Fruit fly (Drosophila melanogaster) whole organism, embryonic: ENCODE data around the gene Mco4.
A peak's percentile ranks its signal among the peaks of the same experiment; 100 is the strongest.

Experiments
- Abd-B ChIP-seq: fragments of 200-800 bp; sonication (Bioruptor generic); optimal IDR thresholded peaks from 2 replicates; lab custom pipeline; 2018; ENCODE audit warnings: missing biosample characterization, mild to moderate bottlenecking, missing genetic modification characterization, moderate library complexity
- CG10959 ChIP-seq: fragments of 200-800 bp; sonication (Bioruptor generic); IDR thresholded peaks from 2 replicates; pipeline ENCODE4 v1.3.6; 2022; ENCODE audit warnings: missing biosample characterization, missing genetic modification characterization
- CG11093 ChIP-seq: fragments of 200-800 bp; sonication (Bioruptor generic); IDR thresholded peaks from 3 replicates; pipeline ENCODE4 v1.3.6; 2022; ENCODE audit warnings: missing biosample characterization, missing genetic modification characterization
- CG12659 ChIP-seq: fragments of 200-800 bp; sonication (Bioruptor generic); optimal IDR thresholded peaks from 3 replicates; lab custom pipeline; 2017; ENCODE audit warnings: mild to moderate bottlenecking, missing biosample characterization, missing genetic modification reagents, missing genetic modification characterization
- CG12769 ChIP-seq: fragments of 200-800 bp; sonication (Bioruptor generic); optimal IDR thresholded peaks from 2 replicates; lab custom pipeline; 2019; ENCODE audit warnings: missing biosample characterization, mild to moderate bottlenecking, missing genetic modification characterization, moderate library complexity
- CG14667 ChIP-seq: fragments of 200-800 bp; sonication (Bioruptor generic); IDR thresholded peaks from 2 replicates; pipeline ENCODE4 v1.3.6; 2022; ENCODE audit warnings: missing biosample characterization, missing genetic modification characterization
- CG1602 ChIP-seq: fragments of 200-800 bp; sonication (Bioruptor generic); optimal IDR thresholded peaks from 3 replicates; lab custom pipeline; 2016; ENCODE audit warnings: missing biosample characterization, missing genetic modification characterization
- CG17186 ChIP-seq: fragments of 200-800 bp; sonication (Bioruptor generic); optimal IDR thresholded peaks from 3 replicates; lab custom pipeline; 2017; ENCODE audit warnings: missing biosample characterization, missing genetic modification reagents, missing genetic modification characterization
- CG17568 ChIP-seq: fragments of 200-800 bp; sonication (Bioruptor generic); optimal IDR thresholded peaks from 2 replicates; lab custom pipeline; 2018; ENCODE audit warnings: missing biosample characterization, mild to moderate bottlenecking, missing genetic modification characterization, moderate library complexity
- CG18476 ChIP-seq: fragments of 200-800 bp; sonication (Bioruptor generic); optimal IDR thresholded peaks from 2 replicates; lab custom pipeline; 2016; ENCODE audit warnings: missing biosample characterization, mild to moderate bottlenecking, missing genetic modification characterization
- CG2120 ChIP-seq: fragments of 200-800 bp; sonication (Bioruptor generic); optimal IDR thresholded peaks from 3 replicates; lab custom pipeline; 2016; ENCODE audit warnings: missing biosample characterization, missing genetic modification characterization
- CG33557 ChIP-seq: fragments of 200-800 bp; sonication (Bioruptor generic); optimal IDR thresholded peaks from 2 replicates; lab custom pipeline; 2019; ENCODE audit warnings: missing biosample characterization, mild to moderate bottlenecking, missing genetic modification characterization, moderate library complexity
- CG3995 ChIP-seq: fragments of 200-800 bp; sonication (Bioruptor generic); optimal IDR thresholded peaks from 3 replicates; lab custom pipeline; 2016; ENCODE audit warnings: missing biosample characterization, missing genetic modification characterization
- CG43689 ChIP-seq: fragments of 200-800 bp; sonication (Bioruptor generic); IDR thresholded peaks from 2 replicates; pipeline ENCODE4 v1.3.6; 2022; ENCODE audit warnings: missing biosample characterization, missing genetic modification characterization
- CG4404 ChIP-seq: fragments of 200-800 bp; sonication (Bioruptor generic); IDR thresholded peaks from 2 replicates; pipeline ENCODE4 v1.3.6; 2022; ENCODE audit warnings: missing biosample characterization, missing genetic modification characterization
- CG4707 ChIP-seq: fragments of 200-800 bp; sonication (Bioruptor generic); optimal IDR thresholded peaks from 2 replicates; lab custom pipeline; 2018; ENCODE audit warnings: missing biosample characterization, mild to moderate bottlenecking, missing genetic modification characterization, moderate library complexity
- CG6654 ChIP-seq: fragments of 200-800 bp; sonication (Bioruptor generic); optimal IDR thresholded peaks from 2 replicates; lab custom pipeline; 2017; ENCODE audit warnings: missing biosample characterization, mild to moderate bottlenecking, missing genetic modification characterization
- CG6689 ChIP-seq: fragments of 200-800 bp; sonication (Bioruptor generic); IDR thresholded peaks from 2 replicates; pipeline ENCODE4 v1.3.6; 2022; ENCODE audit warnings: missing biosample characterization, missing genetic modification characterization
- CG6813 ChIP-seq: fragments of 200-800 bp; sonication (Bioruptor generic); optimal IDR thresholded peaks from 2 replicates; lab custom pipeline; 2017; ENCODE audit warnings: missing biosample characterization, missing genetic modification characterization, mild to moderate bottlenecking, moderate library complexity, missing genetic modification reagents
- CG7271 ChIP-seq: fragments of 200-800 bp; sonication (Bioruptor generic); optimal IDR thresholded peaks from 2 replicates; lab custom pipeline; 2018; ENCODE audit warnings: missing biosample characterization, mild to moderate bottlenecking, missing genetic modification characterization, moderate library complexity
- CG7556 ChIP-seq: fragments of 200-800 bp; sonication (Bioruptor generic); optimal IDR thresholded peaks from 2 replicates; lab custom pipeline; 2017; ENCODE audit warnings: missing biosample characterization, mild to moderate bottlenecking, missing genetic modification characterization
- CG7745 ChIP-seq: fragments of 200-800 bp; sonication (Bioruptor generic); optimal IDR thresholded peaks from 2 replicates; lab custom pipeline; 2018; ENCODE audit warnings: missing biosample characterization, mild to moderate bottlenecking, missing genetic modification characterization, moderate library complexity
- CG8944 ChIP-seq: fragments of 200-800 bp; sonication (Bioruptor generic); optimal IDR thresholded peaks from 3 replicates; lab custom pipeline; 2016; ENCODE audit warnings: missing biosample characterization, missing genetic modification characterization
- CG9437 ChIP-seq: fragments of 200-800 bp; sonication (Bioruptor generic); optimal IDR thresholded peaks from 2 replicates; lab custom pipeline; 2018; ENCODE audit warnings: missing biosample characterization, mild to moderate bottlenecking, missing genetic modification characterization
- CTCF ChIP-seq: fragments of 200-800 bp; sonication (Bioruptor generic); optimal IDR thresholded peaks from 2 replicates; lab custom pipeline; 2017; ENCODE audit warnings: missing biosample characterization, mild to moderate bottlenecking, missing genetic modification characterization, moderate library complexity
- Dad ChIP-seq: fragments of 200-800 bp; sonication (Bioruptor generic); optimal IDR thresholded peaks from 3 replicates; lab custom pipeline; 2016; ENCODE audit warnings: missing biosample characterization, missing genetic modification characterization
- Dek ChIP-seq: fragments of 200-800 bp; sonication (Bioruptor generic); optimal IDR thresholded peaks from 3 replicates; lab custom pipeline; 2019; ENCODE audit warnings: missing biosample characterization, mild to moderate bottlenecking, missing genetic modification characterization, moderate library complexity
- Doc3 ChIP-seq: fragments of 200-800 bp; sonication (Bioruptor generic); IDR thresholded peaks from 3 replicates; pipeline ENCODE4 v1.3.6; 2022; ENCODE audit warnings: missing biosample characterization, missing genetic modification characterization; ENCODE audit not compliant: partially characterized antibody
- Elba2 ChIP-seq: fragments of 200-800 bp; sonication (Bioruptor generic); optimal IDR thresholded peaks from 3 replicates; lab custom pipeline; 2016; ENCODE audit warnings: missing biosample characterization, missing genetic modification characterization
- Ets65A ChIP-seq: fragments of 200-800 bp; sonication (Bioruptor generic); peaks from one replicate; lab custom pipeline; 2016; ENCODE audit warnings: missing biosample characterization, missing genetic modification characterization
- Fer1 ChIP-seq: fragments of 200-800 bp; sonication (Bioruptor generic); optimal IDR thresholded peaks from 2 replicates; lab custom pipeline; 2017; ENCODE audit warnings: missing biosample characterization, mild to moderate bottlenecking, missing genetic modification characterization
- HLH54F ChIP-seq: fragments of 200-800 bp; sonication (Bioruptor generic); optimal IDR thresholded peaks from 3 replicates; lab custom pipeline; 2016; ENCODE audit warnings: missing biosample characterization, missing genetic modification characterization
- Lim3 ChIP-seq: fragments of 200-800 bp; sonication (Bioruptor generic); IDR thresholded peaks from 2 replicates; pipeline ENCODE4 v1.3.6; 2022; ENCODE audit warnings: missing biosample characterization, missing genetic modification characterization
- Lpt ChIP-seq: fragments of >200 bp; optimal IDR thresholded peaks from 2 replicates; lab custom pipeline; 2018; ENCODE audit warnings: missing biosample characterization, missing genetic modification characterization
- MESR4 ChIP-seq: fragments of 200-800 bp; sonication (Bioruptor generic); optimal IDR thresholded peaks from 2 replicates; lab custom pipeline; 2018; ENCODE audit warnings: missing biosample characterization, mild to moderate bottlenecking, missing genetic modification characterization, moderate library complexity
- NC2β ChIP-seq: fragments of 200-800 bp; sonication (Bioruptor generic); optimal IDR thresholded peaks from 2 replicates; lab custom pipeline; 2016; ENCODE audit warnings: missing biosample characterization, missing genetic modification characterization
- Sin3A ChIP-seq: fragments of >200 bp; optimal IDR thresholded peaks from 2 replicates; lab custom pipeline; 2018
- az2 ChIP-seq: fragments of 200-800 bp; sonication (Bioruptor generic); optimal IDR thresholded peaks from 3 replicates; lab custom pipeline; 2016; ENCODE audit warnings: missing biosample characterization, missing genetic modification characterization
- chn ChIP-seq: fragments of 200-800 bp; sonication (Bioruptor generic); optimal IDR thresholded peaks from 2 replicates; lab custom pipeline; 2016; ENCODE audit warnings: missing biosample characterization, missing genetic modification characterization
- croc ChIP-seq: fragments of 200-800 bp; sonication (Bioruptor generic); conservative IDR thresholded peaks from 3 replicates; pipeline ENCODE4 v1.3.6; 2022; ENCODE audit warnings: missing biosample characterization, missing genetic modification characterization
- dmrt99B ChIP-seq: fragments of 200-800 bp; sonication (Bioruptor generic); optimal IDR thresholded peaks from 2 replicates; lab custom pipeline; 2018; ENCODE audit warnings: missing biosample characterization, mild to moderate bottlenecking, missing genetic modification characterization, moderate library complexity
- dpn ChIP-seq, 2 experiments: fragments of 200-800 bp; sonication (Bioruptor generic); optimal IDR thresholded peaks; 3 replicates each; lab custom pipeline; 2016; ENCODE audit warnings: missing biosample characterization in 2 of 2, missing genetic modification characterization in 2 of 2
- en ChIP-seq: fragments of 200-800 bp; sonication (Bioruptor generic); optimal IDR thresholded peaks from 2 replicates; lab custom pipeline; 2016; ENCODE audit warnings: missing biosample characterization, missing genetic modification characterization
- fd102C ChIP-seq: fragments of 200-800 bp; sonication (Bioruptor generic); optimal IDR thresholded peaks from 2 replicates; lab custom pipeline; 2018; ENCODE audit warnings: missing biosample characterization, mild to moderate bottlenecking, missing genetic modification characterization, moderate library complexity
- kni ChIP-seq: fragments of 200-800 bp; sonication (Bioruptor generic); optimal IDR thresholded peaks from 3 replicates; lab custom pipeline; 2017; ENCODE audit warnings: mild to moderate bottlenecking, missing biosample characterization, missing genetic modification reagents, missing genetic modification characterization
- lmd ChIP-seq: fragments of 200-800 bp; sonication (Bioruptor generic); IDR thresholded peaks from 2 replicates; pipeline ENCODE4 v1.3.6; 2022; ENCODE audit warnings: missing biosample characterization, missing genetic modification characterization
- nom ChIP-seq: fragments of 200-800 bp; sonication (Bioruptor generic); optimal IDR thresholded peaks from 2 replicates; lab custom pipeline; 2017; ENCODE audit warnings: missing biosample characterization, missing genetic modification characterization, mild to moderate bottlenecking, moderate library complexity, missing genetic modification reagents
- stc ChIP-seq: fragments of 200-800 bp; sonication (Bioruptor generic); IDR thresholded peaks from 2 replicates; pipeline ENCODE4 v1.3.6; 2022; ENCODE audit warnings: missing biosample characterization, missing genetic modification characterization
- vfl ChIP-seq: fragments of 200-800 bp; sonication (Bioruptor generic); optimal IDR thresholded peaks from 2 replicates; lab custom pipeline; 2016; ENCODE audit warnings: missing biosample characterization, missing genetic modification characterization
- vnd ChIP-seq: fragments of 200-800 bp; sonication (Bioruptor generic); IDR thresholded peaks from 3 replicates; pipeline ENCODE4 v1.3.6; 2022; ENCODE audit warnings: missing biosample characterization, missing genetic modification characterization; ENCODE audit not compliant: partially characterized antibody

The Mco4 gene

DNA sequence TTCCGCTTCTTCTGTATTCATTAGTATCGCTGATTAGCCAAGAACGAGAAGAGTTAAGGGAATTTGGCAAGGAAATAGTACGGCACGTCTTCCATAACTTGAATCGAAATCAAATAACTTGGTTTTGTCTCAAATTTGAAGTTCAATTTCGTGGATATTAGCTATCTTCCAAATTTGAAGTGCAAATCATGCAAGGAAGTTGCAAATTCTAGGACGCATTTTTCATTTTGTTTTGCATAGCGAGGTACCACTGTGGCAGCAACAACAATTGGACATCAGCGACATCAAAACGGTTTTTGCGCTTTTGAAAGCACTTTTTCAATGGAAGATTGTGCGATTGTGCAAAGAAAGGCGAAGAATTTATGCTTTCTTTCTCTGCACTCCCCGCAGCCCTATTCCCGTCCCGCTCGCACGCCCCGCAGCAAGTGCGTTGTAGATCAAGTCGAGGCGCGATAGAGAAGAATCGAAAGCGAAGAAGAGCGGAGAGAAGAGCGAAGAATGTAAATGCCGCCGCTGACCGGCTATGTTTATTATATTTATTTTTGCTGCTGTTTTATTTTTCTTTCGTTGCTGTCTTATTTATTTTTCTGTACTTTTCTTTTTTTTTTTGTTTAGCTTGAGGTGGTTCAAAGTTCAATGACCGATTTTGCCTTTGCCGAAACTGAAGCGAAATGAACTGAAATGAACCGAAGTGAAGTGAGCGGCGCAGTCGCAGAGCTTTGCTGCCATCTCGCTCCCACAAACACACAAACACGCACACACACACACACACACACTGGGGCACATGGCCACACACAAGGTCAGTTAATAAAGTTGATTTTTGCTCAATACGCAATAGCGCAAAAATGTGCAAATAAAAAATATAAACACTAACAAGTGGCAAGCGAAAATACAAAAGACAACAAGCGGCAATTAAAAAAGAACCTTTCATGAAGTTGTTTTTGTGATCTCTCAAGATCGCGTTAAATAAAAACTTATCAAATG lies 25.5 kb upstream of the Mco4 start (continued):
- TF ChIP-seq CG10959 (GFP tag; lab: Robert Waterston, UW) = no peak
- peak; percentile 20 for TF ChIP-seq Dek (tag; lab: Kevin White, UChicago)
- no peak for TF ChIP-seq CG17186 (GFP tag; lab: Kevin White, UChicago)
- no peak for TF ChIP-seq CG6654 (GFP tag; lab: Kevin White, UChicago)
- peak; percentile 49 to 62 for TF ChIP-seq dpn (GFP tag; optimal IDR thresholded peaks at IDR 0.05; lab: Kevin White, UChicago)
- peak; percentile 26 for TF ChIP-seq az2 (GFP tag; lab: Kevin White, UChicago)
- TF ChIP-seq CG4404 (GFP tag; lab: Robert Waterston, UW) = peak; percentile 40; the same call in 1 of the 2 replicates
- TF ChIP-seq en (GFP tag; lab: Kevin White, UChicago) = no peak
- no peak for TF ChIP-seq chn
- peak; percentile 47; the same call in 1 of the 2 replicates for TF ChIP-seq stc (GFP tag; lab: Robert Waterston, UW)
- TF ChIP-seq CG18476 (GFP tag; lab: Kevin White, UChicago) = no peak
- TF ChIP-seq CG7271 = no peak
- no peak for TF ChIP-seq CG4707 (GFP tag; lab: Kevin White, UChicago)
- TF ChIP-seq Doc3 (GFP tag; lab: Robert Waterston, UW) = no peak
- TF ChIP-seq dmrt99B (tag; lab: Kevin White, UChicago) = peak; percentile 59
- TF ChIP-seq nom (GFP tag; lab: Kevin White, UChicago) = peak; percentile 71
- no peak for TF ChIP-seq Lim3 (GFP tag; lab: Robert Waterston, UW)
- peak; percentile 62 for TF ChIP-seq CG3995 (GFP tag; lab: Kevin White, UChicago)
- no peak for TF ChIP-seq CG11093
- no peak for TF ChIP-seq CG43689
- TF ChIP-seq CG12769 = peak; percentile 89
- TF ChIP-seq Ets65A = peak; percentile 92
- peak; percentile 1 for TF ChIP-seq CG7556 (GFP tag; lab: Kevin White, UChicago)
- no peak for TF ChIP-seq Sin3A (lab: Kevin White, UChicago)
- TF ChIP-seq croc (GFP tag; lab: Robert Waterston, UW) = no peak
- peak; percentile 71 for TF ChIP-seq lmd (GFP tag; lab: Robert Waterston, UW)
- TF ChIP-seq CG6813 (GFP tag; lab: Kevin White, UChicago) = no peak
- no peak for TF ChIP-seq NC2β (GFP tag; lab: Kevin White, UChicago)
- no peak for TF ChIP-seq CG9437
- TF ChIP-seq vfl (GFP tag; lab: Kevin White, UChicago) = peak; percentile 28
- TF ChIP-seq kni (GFP tag; lab: Kevin White, UChicago) = no peak
- TF ChIP-seq CG12659 (GFP tag; lab: Kevin White, UChicago) = peak; percentile 48
- TF ChIP-seq Abd-B (GFP tag; lab: Kevin White, UChicago) = peak; percentile 32
- no peak for TF ChIP-seq Lpt (GFP tag; lab: Kevin White, UChicago)
- TF ChIP-seq HLH54F = peak; percentile 48
- no peak for TF ChIP-seq Elba2
- no peak for TF ChIP-seq vnd
- no peak for TF ChIP-seq CG14667
- no peak for TF ChIP-seq CG1602 (GFP tag; lab: Kevin White, UChicago)
- no peak for TF ChIP-seq Dad (GFP tag; lab: Kevin White, UChicago)
- peak; percentile 33 for TF ChIP-seq Fer1
- no peak for TF ChIP-seq CG6689
- no peak for TF ChIP-seq CG7745
- TF ChIP-seq CG2120 (GFP tag; lab: Kevin White, UChicago) = peak; percentile 76
- no peak for TF ChIP-seq MESR4
- no peak for TF ChIP-seq fd102C (GFP tag; lab: Kevin White, UChicago)
- no peak for TF ChIP-seq CG17568
- no peak for TF ChIP-seq CTCF (GFP tag; lab: Kevin White, UChicago)
- TF ChIP-seq CG33557 (GFP tag; lab: Kevin White, UChicago) = no peak
- peak; percentile 43 for TF ChIP-seq CG8944 (GFP tag; lab: Kevin White, UChicago)
